Worm (Caenorhabditis elegans) whole organism, young adult: ENCODE results near the gene F58F12.1.

Experiments used
- B0035.1 ChIP-seq: sonication (generic microtip); optimal IDR thresholded peaks from 2 replicates; lab custom pipeline; 2016; ENCODE audit warnings: missing genetic modification characterization, mild to moderate bottlenecking, missing compliant biosample characterization, missing genotype, missing genetic modification reagents
- C17E4.6 ChIP-seq: fragments of 200-800 bp; sonication (Bioruptor generic); IDR thresholded peaks from 2 replicates; pipeline ENCODE4 v1.3.6; 2022; ENCODE audit warnings: missing genetic modification reagents, missing genetic modification characterization, missing compliant biosample characterization
- F10E7.11 ChIP-seq: sonication (generic microtip); optimal IDR thresholded peaks from 2 replicates; lab custom pipeline; 2017; ENCODE audit warnings: mild to moderate bottlenecking, missing genetic modification characterization, moderate library complexity, missing compliant biosample characterization
- F22D6.2 ChIP-seq: sonication (generic microtip); optimal IDR thresholded peaks from 2 replicates; lab custom pipeline; 2016; ENCODE audit warnings: mild to moderate bottlenecking, missing genetic modification characterization, missing compliant biosample characterization
- F39B2.1 ChIP-seq: fragments of 200-800 bp; sonication (Bioruptor generic); IDR thresholded peaks from 2 replicates; pipeline ENCODE4 v1.3.6; 2022; ENCODE audit warnings: missing genetic modification reagents, missing genetic modification characterization, missing compliant biosample characterization
- F49E8.2 ChIP-seq: sonication (generic microtip); optimal IDR thresholded peaks from 3 replicates; lab custom pipeline; 2017; ENCODE audit warnings: missing genetic modification characterization, mild to moderate bottlenecking, missing compliant biosample characterization, antibody characterized with exemption, moderate library complexity; ENCODE audit not compliant: insufficient read depth
- F55B11.4 ChIP-seq: sonication (generic microtip); optimal IDR thresholded peaks from 2 replicates; lab custom pipeline; 2016; ENCODE audit warnings: missing compliant biosample characterization, missing genetic modification characterization, borderline replicate concordance; ENCODE audit not compliant: insufficient read depth
- F57A8.1 ChIP-seq: fragments of 200-800 bp; sonication (Bioruptor generic); optimal IDR thresholded peaks from 2 replicates; lab custom pipeline; 2018; ENCODE audit warnings: mild to moderate bottlenecking, missing genetic modification characterization, moderate library complexity, missing compliant biosample characterization
- T07F8.4 ChIP-seq: sonication (generic microtip); optimal IDR thresholded peaks from 2 replicates; lab custom pipeline; 2016; ENCODE audit warnings: mild to moderate bottlenecking, missing genetic modification characterization, moderate library complexity, missing compliant biosample characterization
- Y53F4B.3 ChIP-seq: fragments of 200-800 bp; sonication (Bioruptor generic); IDR thresholded peaks from 2 replicates; pipeline ENCODE4 v1.3.6; 2022; ENCODE audit warnings: missing genetic modification reagents, missing genetic modification characterization, missing compliant biosample characterization
- ZK185.1 ChIP-seq: sonication (generic microtip); optimal IDR thresholded peaks from 2 replicates; lab custom pipeline; 2016; ENCODE audit warnings: mild to moderate bottlenecking, missing genetic modification characterization, missing compliant biosample characterization; ENCODE audit not compliant: poor library complexity, severe bottlenecking
- akir-1 ChIP-seq: fragments of 200-800 bp; sonication (Bioruptor generic); optimal IDR thresholded peaks from 2 replicates; lab custom pipeline; 2018; ENCODE audit warnings: mild to moderate bottlenecking, missing genetic modification characterization, moderate library complexity, missing compliant biosample characterization
- atf-7 ChIP-seq: sonication (generic microtip); optimal IDR thresholded peaks from 2 replicates; lab custom pipeline; 2017; ENCODE audit warnings: mild to moderate bottlenecking, missing genetic modification characterization, missing compliant biosample characterization
- athp-1 ChIP-seq: sonication (generic microtip); optimal IDR thresholded peaks from 2 replicates; lab custom pipeline; 2017; ENCODE audit warnings: mild to moderate bottlenecking, missing genetic modification characterization, missing compliant biosample characterization
- attf-3 ChIP-seq: fragments of 200-800 bp; sonication (Bioruptor generic); conservative IDR thresholded peaks from 2 replicates; pipeline ENCODE4 v1.3.6; 2022; ENCODE audit warnings: missing genetic modification reagents, missing genetic modification characterization, missing compliant biosample characterization
- attf-6 ChIP-seq: fragments of 200-800 bp; sonication (Bioruptor generic); IDR thresholded peaks from 2 replicates; pipeline ENCODE4 v1.3.6; 2022; ENCODE audit warnings: missing genetic modification reagents, missing genetic modification characterization, missing compliant biosample characterization
- bed-2 ChIP-seq: fragments of 200-800 bp; sonication (Bioruptor generic); IDR thresholded peaks from 2 replicates; pipeline ENCODE4 v1.3.6; 2022; ENCODE audit warnings: missing genetic modification reagents, missing genetic modification characterization, missing compliant biosample characterization
- ceh-58 ChIP-seq: fragments of 200-800 bp; sonication (Bioruptor generic); IDR thresholded peaks from 2 replicates; pipeline ENCODE4 v1.3.6; 2022; ENCODE audit warnings: missing genetic modification characterization, missing compliant biosample characterization
- ceh-91 ChIP-seq: fragments of 200-800 bp; sonication (Bioruptor generic); IDR thresholded peaks from 2 replicates; pipeline ENCODE4 v1.3.6; 2022; ENCODE audit warnings: missing genetic modification reagents, missing genetic modification characterization, missing compliant biosample characterization
- die-1 ChIP-seq: sonication (generic microtip); optimal IDR thresholded peaks from 2 replicates; lab custom pipeline; 2016; ENCODE audit warnings: missing genotype, mild to moderate bottlenecking, missing genetic modification characterization, missing compliant biosample characterization
- dox-1 ChIP-seq: fragments of 200-800 bp; sonication (Bioruptor generic); IDR thresholded peaks from 2 replicates; pipeline ENCODE4 v1.3.6; 2022; ENCODE audit warnings: missing genetic modification reagents, missing genetic modification characterization, missing compliant biosample characterization
- efl-1 ChIP-seq: fragments of 150-350 bp; optimal IDR thresholded peaks from 2 replicates; lab custom pipeline; 2014; ENCODE audit warnings: missing biosample characterization, missing genetic modification reagents, missing genetic modification characterization
- egl-18 ChIP-seq: fragments of 200-800 bp; sonication (Bioruptor generic); IDR thresholded peaks from 2 replicates; pipeline ENCODE4 v1.3.6; 2022; ENCODE audit warnings: missing genetic modification reagents, missing genetic modification characterization, missing compliant biosample characterization
- egl-44 ChIP-seq: fragments of 200-800 bp; sonication (Bioruptor generic); IDR thresholded peaks from 2 replicates; pipeline ENCODE4 v1.3.6; 2022; ENCODE audit warnings: missing genetic modification reagents, missing genetic modification characterization, missing compliant biosample characterization
- ekl-4 ChIP-seq: fragments of 200-800 bp; sonication (Bioruptor generic); IDR thresholded peaks from 2 replicates; pipeline ENCODE4 v1.3.6; 2022; ENCODE audit warnings: missing genetic modification reagents, missing genetic modification characterization, missing compliant biosample characterization
- gei-17 ChIP-seq: fragments of 200-800 bp; sonication (Bioruptor generic); optimal IDR thresholded peaks from 2 replicates; lab custom pipeline; 2018; ENCODE audit warnings: mild to moderate bottlenecking, missing genetic modification characterization, missing compliant biosample characterization
- hrde-1 ChIP-seq: sonication (generic microtip); optimal IDR thresholded peaks from 2 replicates; lab custom pipeline; 2016; ENCODE audit warnings: missing genetic modification characterization, mild to moderate bottlenecking, missing compliant biosample characterization, moderate library complexity, missing genotype, missing genetic modification reagents, borderline replicate concordance
- lag-1 ChIP-seq: fragments of 200-800 bp; sonication (Bioruptor generic); IDR thresholded peaks from 2 replicates; pipeline ENCODE4 v1.3.6; 2022; ENCODE audit warnings: missing genetic modification reagents, missing genetic modification characterization, missing compliant biosample characterization
- lin-26 ChIP-seq: fragments of 200-800 bp; sonication (Bioruptor generic); IDR thresholded peaks from 2 replicates; pipeline ENCODE4 v1.3.6; 2022; ENCODE audit warnings: missing genetic modification reagents, missing genetic modification characterization, missing compliant biosample characterization
- lsy-27 ChIP-seq: sonication (generic microtip); optimal IDR thresholded peaks from 2 replicates; lab custom pipeline; 2017; ENCODE audit warnings: missing genetic modification characterization, mild to moderate bottlenecking, missing compliant biosample characterization, antibody characterized with exemption, missing genotype, borderline replicate concordance; ENCODE audit not compliant: insufficient read depth
- madf-10 ChIP-seq: sonication (generic microtip); optimal IDR thresholded peaks from 2 replicates; lab custom pipeline; 2016; ENCODE audit warnings: mild to moderate bottlenecking, missing genetic modification characterization, missing compliant biosample characterization
- madf-6 ChIP-seq: fragments of 200-800 bp; sonication (Bioruptor generic); IDR thresholded peaks from 2 replicates; pipeline ENCODE4 v1.3.6; 2022; ENCODE audit warnings: missing genetic modification reagents, missing genetic modification characterization, missing compliant biosample characterization
- madf-8 ChIP-seq: fragments of 200-800 bp; sonication (Bioruptor generic); conservative IDR thresholded peaks from 2 replicates; pipeline ENCODE4 v1.3.6; 2022; ENCODE audit warnings: missing genetic modification reagents, missing genetic modification characterization, missing compliant biosample characterization
- mel-28 ChIP-seq: sonication (generic microtip); optimal IDR thresholded peaks from 2 replicates; lab custom pipeline; 2016; ENCODE audit warnings: borderline replicate concordance, mild to moderate bottlenecking, missing genetic modification characterization, missing compliant biosample characterization
- mxl-1 ChIP-seq: sonication (generic microtip); optimal IDR thresholded peaks from 2 replicates; lab custom pipeline; 2016; ENCODE audit warnings: missing genetic modification characterization, missing compliant biosample characterization
- nfya-1 ChIP-seq: sonication (generic microtip); optimal IDR thresholded peaks from 2 replicates; lab custom pipeline; 2017; ENCODE audit warnings: antibody characterized with exemption, missing compliant biosample characterization, missing genetic modification characterization, borderline replicate concordance; ENCODE audit not compliant: insufficient read depth
- nhr-120 ChIP-seq: fragments of 200-800 bp; sonication (Bioruptor generic); IDR thresholded peaks from 2 replicates; pipeline ENCODE4 v1.3.6; 2022; ENCODE audit warnings: missing genetic modification characterization, missing compliant biosample characterization
- nhr-27 ChIP-seq: fragments of 200-800 bp; sonication (Bioruptor generic); optimal IDR thresholded peaks from 2 replicates; lab custom pipeline; 2018; ENCODE audit warnings: mild to moderate bottlenecking, missing genetic modification characterization, moderate library complexity, missing compliant biosample characterization
- nhr-80 ChIP-seq: sonication (generic microtip); optimal IDR thresholded peaks from 2 replicates; lab custom pipeline; 2016; ENCODE audit warnings: missing genetic modification characterization, missing compliant biosample characterization
- pha-4 ChIP-seq: fragments of 150-350 bp; sonication (generic microtip); optimal IDR thresholded peaks from 2 replicates; lab custom pipeline; 2014; ENCODE audit warnings: missing biosample characterization, missing genetic modification reagents, missing genetic modification characterization
- snpc-1.3 ChIP-seq: sonication (generic microtip); optimal IDR thresholded peaks from 2 replicates; lab custom pipeline; 2017; ENCODE audit warnings: missing genetic modification characterization, mild to moderate bottlenecking, missing compliant biosample characterization, antibody characterized with exemption, moderate library complexity, missing genotype, missing genetic modification reagents; ENCODE audit not compliant: insufficient read depth
- snpc-4 ChIP-seq, 5 experiments: fragments of 150-350 bp in 1 of 5; sonication (generic microtip) in 4 of 5; optimal IDR thresholded peaks; 2 replicates each; lab custom pipeline; 2014 to 2018; ENCODE audit warnings: missing genetic modification characterization in 5 of 5, missing biosample characterization in 3 of 5, antibody characterized with exemption in 2 of 5, mild to moderate bottlenecking in 2 of 5, missing compliant biosample characterization in 2 of 5, missing genotype in 2 of 5, moderate library complexity in 2 of 5, missing genetic modification reagents in 1 of 5
- unc-130 ChIP-seq: sonication (generic microtip); optimal IDR thresholded peaks from 2 replicates; lab custom pipeline; 2016; ENCODE audit warnings: missing genetic modification reagents, missing genetic modification characterization, missing compliant biosample characterization
- unc-62 ChIP-seq: fragments of 150-350 bp; optimal IDR thresholded peaks from 2 replicates; lab custom pipeline; 2014; ENCODE audit warnings: missing biosample characterization, missing genetic modification reagents, missing genetic modification characterization
- xnd-1 ChIP-seq: sonication (generic microtip); optimal IDR thresholded peaks from 2 replicates; lab custom pipeline; 2016; ENCODE audit warnings: missing genotype, missing genetic modification reagents, missing genetic modification characterization, missing compliant biosample characterization
- zim-3 ChIP-seq: sonication (generic microtip); optimal IDR thresholded peaks from 2 replicates; lab custom pipeline; 2017; ENCODE audit warnings: mild to moderate bottlenecking, missing genetic modification characterization, moderate library complexity, missing compliant biosample characterization
- ztf-22 ChIP-seq: fragments of 200-800 bp; sonication (Bioruptor generic); optimal IDR thresholded peaks from 2 replicates; lab custom pipeline; 2018; ENCODE audit warnings: mild to moderate bottlenecking, missing genetic modification characterization, moderate library complexity, missing compliant biosample characterization

The F58F12.1 gene

DNA sequence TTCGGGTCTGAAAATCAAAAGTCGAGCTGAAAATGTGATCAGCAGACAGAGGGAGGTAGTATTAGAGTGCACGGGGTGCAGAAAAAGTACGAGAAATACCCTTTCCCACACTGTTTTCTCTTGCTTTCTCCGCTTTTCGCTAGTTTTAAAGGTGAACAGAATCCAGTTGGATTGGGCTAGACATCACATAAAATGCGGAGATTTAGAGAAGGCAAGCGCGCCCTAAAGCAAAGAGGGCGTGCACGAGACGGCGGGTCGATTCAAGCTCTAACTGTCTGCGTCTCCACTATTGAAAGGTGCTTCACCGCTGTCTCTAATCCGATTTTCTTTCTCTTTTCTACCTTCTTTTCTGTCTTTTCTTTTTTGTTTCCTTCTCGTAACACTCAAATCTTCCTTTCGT is 13.3 kb upstream of the F58F12.1 start (continued):
- TF ChIP-seq egl-44 (GFP tag; lab: Robert Waterston, UW) = peak; percentile 49; the same call in 1 of the 2 replicates
- TF ChIP-seq nfya-1 = no peak
- no peak for TF ChIP-seq zim-3 (tag; lab: Kevin White, UChicago)
- TF ChIP-seq B0035.1 (tag; lab: Kevin White, UChicago) = no peak
- TF ChIP-seq die-1 = no peak
- TF ChIP-seq dox-1 (GFP tag; lab: Robert Waterston, UW) = peak; percentile 94
- TF ChIP-seq F57A8.1 (GFP tag; lab: Kevin White, UChicago) = no peak
- peak; percentile 45; the same call in 1 of the 2 replicates for TF ChIP-seq attf-3 (GFP tag; lab: Robert Waterston, UW)
- no peak for TF ChIP-seq C17E4.6
- TF ChIP-seq ekl-4 (GFP tag; lab: Robert Waterston, UW) = peak; percentile 59; the same call in 1 of the 2 replicates
- no peak for TF ChIP-seq lag-1
- 0 out of 2 replicates have a peak, but pooled peaks have one; percentile 25 for TF ChIP-seq attf-6 (GFP tag; lab: Robert Waterston, UW)
- no peak for TF ChIP-seq T07F8.4 (tag; lab: Kevin White, UChicago)
- TF ChIP-seq lsy-27 (tag; lab: Kevin White, UChicago) = no peak
- TF ChIP-seq egl-18 (GFP tag; lab: Robert Waterston, UW) = no peak
- TF ChIP-seq xnd-1 (tag; lab: Kevin White, UChicago) = peak; percentile 18
- no peak for TF ChIP-seq mxl-1 (tag; lab: Kevin White, UChicago)
- TF ChIP-seq athp-1 = peak; percentile 67
- no peak for TF ChIP-seq F39B2.1 (GFP tag; lab: Robert Waterston, UW)
- TF ChIP-seq efl-1 (GFP tag; lab: Kevin White, UChicago) = peak; percentile 57
- TF ChIP-seq F10E7.11 (tag; lab: Kevin White, UChicago) = no peak
- peak; percentile 79 for TF ChIP-seq nhr-80
- TF ChIP-seq F22D6.2 (tag; lab: Kevin White, UChicago) = no peak
- TF ChIP-seq akir-1 (GFP tag; lab: Kevin White, UChicago) = no peak
- TF ChIP-seq madf-10 = no peak
- TF ChIP-seq unc-130 (GFP tag; lab: Kevin White, UChicago) = peak; percentile 15
- TF ChIP-seq atf-7 = peak; percentile 31
- peak; percentile 89 for TF ChIP-seq F49E8.2 (tag; lab: Kevin White, UChicago)
- no peak for TF ChIP-seq F55B11.4 (tag; lab: Kevin White, UChicago)
- TF ChIP-seq ztf-22 (GFP tag; lab: Kevin White, UChicago) = no peak
- no peak for TF ChIP-seq unc-62 (GFP tag; lab: Kevin White, UChicago)
- TF ChIP-seq pha-4 (tag; lab: Kevin White, UChicago) = no peak
- no peak for TF ChIP-seq nhr-120 (GFP tag; lab: Robert Waterston, UW)
- peak; percentile 57 for TF ChIP-seq madf-8 (GFP tag; lab: Robert Waterston, UW)
- TF ChIP-seq snpc-1.3 = peak; percentile 38
- peak; percentile 3 for TF ChIP-seq gei-17 (GFP tag; lab: Kevin White, UChicago)
- TF ChIP-seq bed-2 (GFP tag; lab: Robert Waterston, UW) = no peak
- no peak for TF ChIP-seq hrde-1 (tag; lab: Kevin White, UChicago)
- TF ChIP-seq snpc-4 (GFP tag; optimal IDR thresholded peaks at IDR 0.05; lab: Kevin White, UChicago) = no peak
- TF ChIP-seq snpc-4 (tag; optimal IDR thresholded peaks at IDR 0.05; lab: Kevin White, UChicago) = peak; percentile 31 to 63 (median 53)
- TF ChIP-seq Y53F4B.3 = no peak
- no peak for TF ChIP-seq ceh-58
- TF ChIP-seq nhr-27 (tag; lab: Kevin White, UChicago) = no peak
- no peak for TF ChIP-seq lin-26
- TF ChIP-seq ceh-91 (GFP tag; lab: Robert Waterston, UW) = peak; percentile 48; the same call in 1 of the 2 replicates
- TF ChIP-seq ZK185.1 (tag; lab: Kevin White, UChicago) = peak; percentile 74
- TF ChIP-seq mel-28 (tag; lab: Kevin White, UChicago) = no peak
- TF ChIP-seq madf-6 (GFP tag; lab: Robert Waterston, UW) = peak; percentile 81
